Fruit fly (Drosophila melanogaster): ENCODE data around the gene tal-2A.

The tal-2A gene

dm6 chr3R:13793105-13793978, 19.6 kb upstream of the tal-2A start (continued):
- TF ChIP-seq dmrt11E (tag; optimal IDR thresholded peaks at IDR 0.05), result peak; percentile 27
- TF ChIP-seq vfl (GFP tag; optimal IDR thresholded peaks at IDR 0.05), result no peak
- TF ChIP-seq grau (tag; optimal IDR thresholded peaks at IDR 0.05), result peak; percentile 41
- TF ChIP-seq CG12155 (GFP tag; optimal IDR thresholded peaks at IDR 0.05), result no peak
- TF ChIP-seq stc (GFP tag; IDR thresholded peaks at IDR 0.05), result no peak
- TF ChIP-seq cato (GFP tag; optimal IDR thresholded peaks at IDR 0.05; ENCODE audit: borderline replicate concordance), result no peak
- TF ChIP-seq slbo (GFP tag; IDR thresholded peaks at IDR 0.05), result no peak
- no peak for TF ChIP-seq Fer3 (tag; optimal IDR thresholded peaks at IDR 0.05)
- TF ChIP-seq CG14710 (tag; optimal IDR thresholded peaks at IDR 0.05), result peak; percentile 15
- TF ChIP-seq CG3726 (GFP tag; IDR thresholded peaks at IDR 0.05), result no peak
- no peak for TF ChIP-seq Nf-YA (GFP tag; IDR thresholded peaks at IDR 0.05)
- no peak for TF ChIP-seq cwo (GFP tag; optimal IDR thresholded peaks at IDR 0.05)
- TF ChIP-seq CG8089 (GFP tag; optimal IDR thresholded peaks at IDR 0.05), result no peak
- peak; percentile 13 for TF ChIP-seq CG1529 (GFP tag; optimal IDR thresholded peaks at IDR 0.05)
- peak; percentile 37 for TF ChIP-seq tgo (GFP tag; IDR thresholded peaks at IDR 0.05)
- peak; percentile 70 for TF ChIP-seq Ets65A (GFP tag)
- TF ChIP-seq CG12942 (GFP tag; optimal IDR thresholded peaks at IDR 0.05), result no peak
- TF ChIP-seq unpg (GFP tag; optimal IDR thresholded peaks at IDR 0.05), result peak; percentile 67
- no peak for TF ChIP-seq stwl (tag; optimal IDR thresholded peaks at IDR 0.05)
- TF ChIP-seq CG14860 (GFP tag; IDR thresholded peaks at IDR 0.05; ENCODE audit: partially characterized antibody), result no peak
- TF ChIP-seq Stat92E (GFP tag; optimal IDR thresholded peaks at IDR 0.05), result no peak
- no peak for TF ChIP-seq CG13775 (GFP tag; optimal IDR thresholded peaks at IDR 0.05)
- TF ChIP-seq zfh1 (GFP tag; IDR thresholded peaks at IDR 0.05), result 0 out of 3 replicates have a peak, but pooled peaks have one; percentile 38
- no peak for TF ChIP-seq CG11456 (GFP tag; IDR thresholded peaks at IDR 0.05)
- no peak for TF ChIP-seq al (GFP tag; IDR thresholded peaks at IDR 0.05)
- TF ChIP-seq tna (GFP tag; IDR thresholded peaks at IDR 0.05; ENCODE audit: partially characterized antibody), result no peak
- TF ChIP-seq CG5245 (GFP tag; optimal IDR thresholded peaks at IDR 0.05), result no peak
- no peak for TF ChIP-seq CG12659 (GFP tag; optimal IDR thresholded peaks at IDR 0.05)
- TF ChIP-seq PHDP (tag; optimal IDR thresholded peaks at IDR 0.05), result peak; percentile 50
- TF ChIP-seq CG2129 (GFP tag; IDR thresholded peaks at IDR 0.05; ENCODE audit: partially characterized antibody), result no peak
- TF ChIP-seq mld (GFP tag; IDR thresholded peaks at IDR 0.05; ENCODE audit: partially characterized antibody), result no peak
- TF ChIP-seq hb (GFP tag; IDR thresholded peaks at IDR 0.05; ENCODE audit: partially characterized antibody), result no peak
- TF ChIP-seq CG8765 (GFP tag; IDR thresholded peaks at IDR 0.05), result no peak
- TF ChIP-seq H15 (GFP tag; IDR thresholded peaks at IDR 0.05), result 0 out of 3 replicates have a peak, but pooled peaks have one; percentile 40
- TF ChIP-seq Med (GFP tag), result peak; percentile 52
- TF ChIP-seq p53 (GFP tag; optimal IDR thresholded peaks at IDR 0.05), result no peak
- TF ChIP-seq CG6272 (GFP tag; IDR thresholded peaks at IDR 0.05), result no peak
- no peak for TF ChIP-seq CG7357 (GFP tag; IDR thresholded peaks at IDR 0.05)
- TF ChIP-seq Optix (GFP tag; IDR thresholded peaks at IDR 0.05), result no peak
- no peak for TF ChIP-seq CG3407 (GFP tag; optimal IDR thresholded peaks at IDR 0.05)
- TF ChIP-seq CG30020 (tag; optimal IDR thresholded peaks at IDR 0.05), result no peak
- no peak for TF ChIP-seq cad (GFP tag; optimal IDR thresholded peaks at IDR 0.05)
- no peak for TF ChIP-seq Ets97D (GFP tag; optimal IDR thresholded peaks at IDR 0.05)
- TF ChIP-seq crc (GFP tag; optimal IDR thresholded peaks at IDR 0.05), result no peak
- TF ChIP-seq Lhr (GFP tag; optimal IDR thresholded peaks at IDR 0.05), result no peak
- TF ChIP-seq zen (tag; optimal IDR thresholded peaks at IDR 0.05), result no peak
- TF ChIP-seq fd102C (GFP tag; optimal IDR thresholded peaks at IDR 0.05), result no peak
- TF ChIP-seq E2f1 (GFP tag; IDR thresholded peaks at IDR 0.05), result 0 out of 2 replicates have a peak, but pooled peaks have one; percentile 21
- no peak for TF ChIP-seq CG10543 (GFP tag; optimal IDR thresholded peaks at IDR 0.05)

All from whole organism, embryonic.